Fruit fly (Drosophila melanogaster) whole organism, embryonic: ENCODE results near the gene Vps39.

ENCODE experiments used
- Aef1 ChIP-seq: fragments of 200-800 bp; sonication (Bioruptor generic); IDR thresholded peaks from 3 replicates; pipeline ENCODE4 v1.3.6; 2022; ENCODE audit warnings: missing biosample characterization, missing genetic modification characterization
- B-H2 ChIP-seq: fragments of 200-800 bp; sonication (Bioruptor generic); optimal IDR thresholded peaks from 2 replicates; lab custom pipeline; 2018; ENCODE audit warnings: missing biosample characterization, mild to moderate bottlenecking, missing genetic modification characterization
- BtbVII ChIP-seq: fragments of 200-800 bp; sonication (Bioruptor generic); optimal IDR thresholded peaks from 3 replicates; lab custom pipeline; 2017; ENCODE audit warnings: missing biosample characterization, mild to moderate bottlenecking, missing genetic modification characterization
- CG10147 ChIP-seq: fragments of 200-800 bp; sonication (Bioruptor generic); optimal IDR thresholded peaks from 2 replicates; lab custom pipeline; 2019; ENCODE audit warnings: missing biosample characterization, mild to moderate bottlenecking, missing genetic modification characterization, moderate library complexity
- CG11456 ChIP-seq: fragments of 200-800 bp; sonication (Bioruptor generic); IDR thresholded peaks from 3 replicates; pipeline ENCODE4 v1.3.6; 2022; ENCODE audit warnings: missing biosample characterization, missing genetic modification characterization
- CG12071 ChIP-seq: fragments of 200-800 bp; sonication (Bioruptor generic); optimal IDR thresholded peaks from 3 replicates; lab custom pipeline; 2018; ENCODE audit warnings: missing biosample characterization, mild to moderate bottlenecking, missing genetic modification characterization
- CG12769 ChIP-seq: fragments of 200-800 bp; sonication (Bioruptor generic); optimal IDR thresholded peaks from 2 replicates; lab custom pipeline; 2019; ENCODE audit warnings: missing biosample characterization, mild to moderate bottlenecking, missing genetic modification characterization, moderate library complexity
- CG13287 ChIP-seq: fragments of 200-800 bp; sonication (Bioruptor generic); IDR thresholded peaks from 2 replicates; pipeline ENCODE4 v1.3.6; 2022; ENCODE audit warnings: missing biosample characterization, missing genetic modification characterization; ENCODE audit not compliant: partially characterized antibody
- CG15073 ChIP-seq: fragments of 200-800 bp; sonication (Bioruptor generic); optimal IDR thresholded peaks from 2 replicates; lab custom pipeline; 2016; ENCODE audit warnings: missing biosample characterization, missing genetic modification characterization
- CG15696 ChIP-seq: fragments of 200-800 bp; sonication (Bioruptor generic); optimal IDR thresholded peaks from 2 replicates; lab custom pipeline; 2019; ENCODE audit warnings: missing biosample characterization, mild to moderate bottlenecking, missing genetic modification characterization, moderate library complexity
- CG1603 ChIP-seq: fragments of 200-800 bp; sonication (Bioruptor generic); optimal IDR thresholded peaks from 2 replicates; lab custom pipeline; 2019; ENCODE audit warnings: missing biosample characterization, mild to moderate bottlenecking, missing genetic modification characterization, moderate library complexity
- CG17612 ChIP-seq: fragments of 200-800 bp; sonication (Bioruptor generic); IDR thresholded peaks from 2 replicates; pipeline ENCODE4 v1.3.6; 2022; ENCODE audit warnings: missing biosample characterization, missing genetic modification characterization
- CG18476 ChIP-seq: fragments of 200-800 bp; sonication (Bioruptor generic); optimal IDR thresholded peaks from 2 replicates; lab custom pipeline; 2016; ENCODE audit warnings: missing biosample characterization, mild to moderate bottlenecking, missing genetic modification characterization
- CG2678 ChIP-seq: fragments of 200-800 bp; sonication (Bioruptor generic); optimal IDR thresholded peaks from 3 replicates; lab custom pipeline; 2019; ENCODE audit warnings: missing biosample characterization, mild to moderate bottlenecking, missing genetic modification characterization, moderate library complexity
- CG30403 ChIP-seq: fragments of 200-800 bp; sonication (Bioruptor generic); optimal IDR thresholded peaks from 3 replicates; lab custom pipeline; 2016; ENCODE audit warnings: missing biosample characterization, missing genetic modification characterization
- CG31365 ChIP-seq: fragments of 200-800 bp; sonication (Bioruptor generic); optimal IDR thresholded peaks from 2 replicates; lab custom pipeline; 2018; ENCODE audit warnings: missing biosample characterization, mild to moderate bottlenecking, missing genetic modification characterization
- CG3838 ChIP-seq: fragments of 200-800 bp; sonication (Bioruptor generic); optimal IDR thresholded peaks from 3 replicates; lab custom pipeline; 2016; ENCODE audit warnings: missing biosample characterization, missing genetic modification characterization
- CG4424 ChIP-seq: fragments of 200-800 bp; sonication (Bioruptor generic); optimal IDR thresholded peaks from 3 replicates; lab custom pipeline; 2016; ENCODE audit warnings: missing biosample characterization, missing genetic modification characterization
- CG5245 ChIP-seq: fragments of 200-800 bp; sonication (Bioruptor generic); optimal IDR thresholded peaks from 3 replicates; lab custom pipeline; 2016; ENCODE audit warnings: missing biosample characterization, missing genetic modification characterization
- CG7745 ChIP-seq: fragments of 200-800 bp; sonication (Bioruptor generic); optimal IDR thresholded peaks from 2 replicates; lab custom pipeline; 2018; ENCODE audit warnings: missing biosample characterization, mild to moderate bottlenecking, missing genetic modification characterization, moderate library complexity
- CG8924 ChIP-seq: fragments of 200-800 bp; optimal IDR thresholded peaks from 3 replicates; lab custom pipeline; 2019; ENCODE audit warnings: missing biosample characterization, mild to moderate bottlenecking, missing genetic modification characterization, moderate library complexity
- CG9215 ChIP-seq: fragments of 200-800 bp; sonication (Bioruptor generic); IDR thresholded peaks from 2 replicates; pipeline ENCODE4 v1.3.6; 2022; ENCODE audit warnings: missing biosample characterization, missing genetic modification characterization
- CG9932 ChIP-seq: fragments of 200-800 bp; sonication (Bioruptor generic); IDR thresholded peaks from 2 replicates; pipeline ENCODE4 v1.3.6; 2022; ENCODE audit warnings: missing biosample characterization, missing genetic modification characterization
- Chrac-16 ChIP-seq: fragments of 200-800 bp; sonication (Bioruptor generic); optimal IDR thresholded peaks from 3 replicates; lab custom pipeline; 2016; ENCODE audit warnings: missing biosample characterization, missing genetic modification characterization
- D19B ChIP-seq: fragments of 200-800 bp; sonication (Bioruptor generic); optimal IDR thresholded peaks from 2 replicates; lab custom pipeline; 2017; ENCODE audit warnings: missing biosample characterization, mild to moderate bottlenecking, missing genetic modification characterization
- Dad ChIP-seq: fragments of 200-800 bp; sonication (Bioruptor generic); optimal IDR thresholded peaks from 3 replicates; lab custom pipeline; 2016; ENCODE audit warnings: missing biosample characterization, missing genetic modification characterization
- Eip74EF ChIP-seq, 2 experiments: fragments of 200-800 bp in 1 of 2; fragments of >200 bp in 1 of 2; sonication (Bioruptor generic) in 1 of 2; optimal IDR thresholded peaks; 2 replicates each; lab custom pipeline; 2017 to 2019; ENCODE audit warnings: missing biosample characterization in 2 of 2, missing genetic modification characterization in 2 of 2, mild to moderate bottlenecking in 1 of 2, moderate library complexity in 1 of 2
- GATAe ChIP-seq: fragments of 200-800 bp; sonication (Bioruptor generic); conservative IDR thresholded peaks from 2 replicates; pipeline ENCODE4 v1.3.6; 2022; ENCODE audit warnings: missing biosample characterization, missing genetic modification characterization
- H15 ChIP-seq: fragments of 200-800 bp; sonication (Bioruptor generic); IDR thresholded peaks from 3 replicates; pipeline ENCODE4 v1.3.6; 2022; ENCODE audit warnings: missing biosample characterization, missing genetic modification characterization
- HHEX ChIP-seq: fragments of 200-800 bp; sonication (Bioruptor generic); optimal IDR thresholded peaks from 3 replicates; lab custom pipeline; 2017; ENCODE audit warnings: missing biosample characterization, mild to moderate bottlenecking, missing genetic modification characterization, missing genetic modification reagents
- HLH4C ChIP-seq: fragments of 200-800 bp; sonication (Bioruptor generic); IDR thresholded peaks from 3 replicates; pipeline ENCODE4 v1.3.6; 2022; ENCODE audit warnings: missing biosample characterization, missing genetic modification characterization; ENCODE audit not compliant: partially characterized antibody
- Hr51 ChIP-seq, 2 experiments: fragments of 200-800 bp; sonication (Bioruptor generic); optimal IDR thresholded peaks; 2 replicates in 1 of 2; 3 replicates in 1 of 2; lab custom pipeline; 2016 to 2018; ENCODE audit warnings: missing biosample characterization in 2 of 2, missing genetic modification characterization in 2 of 2, mild to moderate bottlenecking in 1 of 2, moderate library complexity in 1 of 2
- MESR4 ChIP-seq: fragments of 200-800 bp; sonication (Bioruptor generic); optimal IDR thresholded peaks from 2 replicates; lab custom pipeline; 2018; ENCODE audit warnings: missing biosample characterization, mild to moderate bottlenecking, missing genetic modification characterization, moderate library complexity
- MTF-1 ChIP-seq: fragments of 200-800 bp; sonication (Bioruptor generic); optimal IDR thresholded peaks from 2 replicates; lab custom pipeline; 2018; ENCODE audit warnings: missing biosample characterization, mild to moderate bottlenecking, missing genetic modification characterization, borderline replicate concordance
- Nf-YB ChIP-seq: fragments of 200-800 bp; sonication (Bioruptor generic); optimal IDR thresholded peaks from 3 replicates; lab custom pipeline; 2019; ENCODE audit warnings: missing biosample characterization, mild to moderate bottlenecking, missing genetic modification characterization, moderate library complexity
- Sox100B ChIP-seq: fragments of 200-800 bp; sonication (Bioruptor generic); optimal IDR thresholded peaks from 3 replicates; lab custom pipeline; 2018; ENCODE audit warnings: missing biosample characterization, mild to moderate bottlenecking, missing genetic modification characterization
- corto ChIP-seq: fragments of 200-800 bp; sonication (Bioruptor generic); optimal IDR thresholded peaks from 2 replicates; lab custom pipeline; 2016; ENCODE audit warnings: missing biosample characterization, mild to moderate bottlenecking, missing genetic modification characterization, moderate library complexity
- emc ChIP-seq: fragments of 200-800 bp; sonication (Bioruptor generic); optimal IDR thresholded peaks from 2 replicates; lab custom pipeline; 2016; ENCODE audit warnings: missing biosample characterization, missing genetic modification characterization
- lmd ChIP-seq: fragments of 200-800 bp; sonication (Bioruptor generic); IDR thresholded peaks from 2 replicates; pipeline ENCODE4 v1.3.6; 2022; ENCODE audit warnings: missing biosample characterization, missing genetic modification characterization
- mam ChIP-seq: fragments of 200-800 bp; sonication (Bioruptor generic); optimal IDR thresholded peaks from 3 replicates; lab custom pipeline; 2016; ENCODE audit warnings: missing biosample characterization, missing genetic modification characterization
- org-1 ChIP-seq: fragments of 200-800 bp; sonication (Bioruptor generic); optimal IDR thresholded peaks from 2 replicates; lab custom pipeline; 2017; ENCODE audit warnings: missing biosample characterization, missing genetic modification characterization
- otp ChIP-seq: fragments of 200-800 bp; sonication (Bioruptor generic); IDR thresholded peaks from 3 replicates; pipeline ENCODE4, ENCODE4 v1.3.6; 2022; ENCODE audit warnings: missing biosample characterization, missing genetic modification characterization
- p53 ChIP-seq: fragments of 200-800 bp; sonication (Bioruptor generic); optimal IDR thresholded peaks from 2 replicates; lab custom pipeline; 2016; ENCODE audit warnings: missing biosample characterization, missing genetic modification characterization
- run ChIP-seq: fragments of 200-800 bp; sonication (Bioruptor generic); optimal IDR thresholded peaks from 3 replicates; lab custom pipeline; 2018; ENCODE audit warnings: missing biosample characterization, mild to moderate bottlenecking, missing genetic modification characterization
- sim ChIP-seq: fragments of 200-800 bp; sonication (Bioruptor generic); IDR thresholded peaks from 2 replicates; pipeline ENCODE4 v1.3.6; 2022; ENCODE audit warnings: missing biosample characterization, missing genetic modification characterization
- slbo ChIP-seq: fragments of 200-800 bp; sonication (Bioruptor generic); IDR thresholded peaks from 2 replicates; pipeline ENCODE4 v1.3.6; 2022; ENCODE audit warnings: missing biosample characterization, missing genetic modification characterization
- stc ChIP-seq: fragments of 200-800 bp; sonication (Bioruptor generic); IDR thresholded peaks from 2 replicates; pipeline ENCODE4 v1.3.6; 2022; ENCODE audit warnings: missing biosample characterization, missing genetic modification characterization
- sug ChIP-seq: fragments of 200-800 bp; optimal IDR thresholded peaks from 2 replicates; lab custom pipeline; 2019; ENCODE audit warnings: missing biosample characterization, mild to moderate bottlenecking, missing genetic modification characterization, moderate library complexity
- tin ChIP-seq: fragments of 200-800 bp; sonication (Bioruptor generic); optimal IDR thresholded peaks from 3 replicates; lab custom pipeline; 2016; ENCODE audit warnings: missing biosample characterization, missing genetic modification characterization
- wek ChIP-seq: fragments of 200-800 bp; sonication (Bioruptor generic); optimal IDR thresholded peaks from 3 replicates; lab custom pipeline; 2018; ENCODE audit warnings: missing biosample characterization, mild to moderate bottlenecking, missing genetic modification characterization, moderate library complexity

Vps39 gene

dm6 chr3R:18298900-18299321 lies 24.7 kb upstream of the Vps39 start, which contains the start of gene Dlc90F (continued):
- no peak for TF ChIP-seq CG12071 (GFP tag; lab: Kevin White, UChicago)
- TF ChIP-seq HLH4C (GFP tag; lab: Robert Waterston, UW), result no peak
- TF ChIP-seq Eip74EF (GFP tag; optimal IDR thresholded peaks at IDR 0.05; lab: Kevin White, UChicago), result peak in 1 of 2 experiments; percentile 68
- peak; percentile 33 for TF ChIP-seq CG18476
- peak; percentile 76 for TF ChIP-seq CG2678 (tag; lab: Kevin White, UChicago)
- TF ChIP-seq sug (tag; lab: Kevin White, UChicago), result peak; percentile 76
- peak; percentile 87 for TF ChIP-seq CG30403
- TF ChIP-seq CG31365, result no peak
- TF ChIP-seq stc (GFP tag; lab: Robert Waterston, UW), result peak; percentile 70; the same call in 1 of the 2 replicates
- TF ChIP-seq wek (GFP tag; lab: Kevin White, UChicago), result no peak
- peak; percentile 67 for TF ChIP-seq CG8924
- no peak for TF ChIP-seq run (tag; lab: Kevin White, UChicago)
- no peak for TF ChIP-seq MESR4 (GFP tag; lab: Kevin White, UChicago)
- no peak for TF ChIP-seq Sox100B (GFP tag; lab: Kevin White, UChicago)
- TF ChIP-seq org-1, result no peak
- peak; percentile 75 for TF ChIP-seq CG1603
- peak; percentile 84 for TF ChIP-seq Chrac-16 (GFP tag; lab: Kevin White, UChicago)
- no peak for TF ChIP-seq CG15073
- no peak for TF ChIP-seq GATAe (GFP tag; lab: Robert Waterston, UW)
- peak in 1 of 2 experiments; percentile 84 for TF ChIP-seq Hr51 (GFP tag; optimal IDR thresholded peaks at IDR 0.05; lab: Kevin White, UChicago)
- TF ChIP-seq Nf-YB (GFP tag; lab: Kevin White, UChicago), result peak; percentile 59
- no peak for TF ChIP-seq CG12769 (tag; lab: Kevin White, UChicago)
- TF ChIP-seq CG5245, result peak; percentile 23
- TF ChIP-seq p53 (GFP tag; lab: Kevin White, UChicago), result peak; percentile 68
- TF ChIP-seq B-H2, result peak; percentile 67
- no peak for TF ChIP-seq BtbVII (GFP tag; lab: Kevin White, UChicago)
- TF ChIP-seq HHEX, result peak; percentile 62
- TF ChIP-seq corto (GFP tag; lab: Kevin White, UChicago), result no peak
- TF ChIP-seq CG10147, result peak; percentile 57
- peak; percentile 66 for TF ChIP-seq tin (GFP tag; lab: Kevin White, UChicago)
- peak; percentile 85 for TF ChIP-seq mam
- TF ChIP-seq D19B (GFP tag; lab: Kevin White, UChicago), result peak; percentile 40
- peak; percentile 62 for TF ChIP-seq CG15696 (tag; lab: Kevin White, UChicago)
- TF ChIP-seq CG4424, result peak; percentile 66
- peak; percentile 31 for TF ChIP-seq CG3838 (GFP tag; lab: Kevin White, UChicago)
- peak; percentile 82 for TF ChIP-seq CG9215 (GFP tag; lab: Robert Waterston, UW)
- TF ChIP-seq CG13287 (GFP tag; lab: Robert Waterston, UW), result peak; percentile 55
- peak; percentile 83 for TF ChIP-seq Aef1
- peak; percentile 85 for TF ChIP-seq lmd (GFP tag; lab: Robert Waterston, UW)
- TF ChIP-seq Dad (GFP tag; lab: Kevin White, UChicago), result peak; percentile 53
- TF ChIP-seq emc (GFP tag; lab: Kevin White, UChicago), result peak; percentile 64
- 0 out of 3 replicates have a peak, but pooled peaks have one; percentile 39 for TF ChIP-seq otp
- peak; percentile 88 for TF ChIP-seq CG9932 (GFP tag; lab: Robert Waterston, UW)
- TF ChIP-seq H15 (GFP tag; lab: Robert Waterston, UW), result peak; percentile 77; the same call in 2 of the 3 replicates
- TF ChIP-seq slbo (GFP tag; lab: Robert Waterston, UW), result peak; percentile 92
- no peak for TF ChIP-seq CG7745 (tag; lab: Kevin White, UChicago)
- no peak for TF ChIP-seq sim
- TF ChIP-seq CG17612 (GFP tag; lab: Robert Waterston, UW), result peak; percentile 51; the same call in 1 of the 2 replicates
- TF ChIP-seq CG11456 (GFP tag; lab: Robert Waterston, UW), result peak; percentile 86
- TF ChIP-seq MTF-1 (GFP tag; lab: Kevin White, UChicago), result no peak
